Fruit fly (Drosophila melanogaster) whole organism, pupa: Measurements from ENCODE around the gene xit.

Experiments
- CG10348 ChIP-seq: fragments of 200-800 bp; sonication (Bioruptor generic); IDR thresholded peaks from 2 replicates; pipeline ENCODE4 v1.3.6; 2022; ENCODE audit warnings: missing biosample characterization, missing genetic modification characterization
- CG12605 ChIP-seq: fragments of 200-800 bp; sonication (Bioruptor generic); IDR thresholded peaks from 2 replicates; pipeline ENCODE4 v1.3.6; 2022; ENCODE audit warnings: missing biosample characterization, missing genetic modification characterization
- CG13204 ChIP-seq: fragments of 200-800 bp; sonication (Bioruptor generic); optimal IDR thresholded peaks from 2 replicates; lab custom pipeline; 2018; ENCODE audit warnings: missing biosample characterization, mild to moderate bottlenecking, missing genetic modification characterization, moderate library complexity
- CG14655 ChIP-seq: fragments of 200-800 bp; sonication (Bioruptor generic); optimal IDR thresholded peaks from 3 replicates; lab custom pipeline; 2017; ENCODE audit warnings: mild to moderate bottlenecking, missing biosample characterization, missing genetic modification reagents, missing genetic modification characterization
- CG32121 ChIP-seq: fragments of 200-800 bp; sonication (Bioruptor generic); IDR thresholded peaks from 2 replicates; pipeline ENCODE4 v1.3.6; 2022; ENCODE audit warnings: missing biosample characterization, missing genetic modification characterization
- CG4496 ChIP-seq: fragments of 200-800 bp; sonication (Bioruptor generic); IDR thresholded peaks from 3 replicates; pipeline ENCODE4 v1.3.6; 2022; ENCODE audit warnings: missing biosample characterization, missing genetic modification characterization
- CG8301 ChIP-seq: fragments of 200-800 bp; sonication (Bioruptor generic); optimal IDR thresholded peaks from 2 replicates; lab custom pipeline; 2018; ENCODE audit warnings: missing biosample characterization, mild to moderate bottlenecking, missing genetic modification characterization
- D1 ChIP-seq: fragments of 200-800 bp; sonication (Bioruptor generic); optimal IDR thresholded peaks from 2 replicates; lab custom pipeline; 2018; ENCODE audit warnings: missing biosample characterization, mild to moderate bottlenecking, missing genetic modification characterization, moderate library complexity
- EcR ChIP-seq: fragments of 200-800 bp; sonication (Bioruptor generic); optimal IDR thresholded peaks from 3 replicates; lab custom pipeline; 2019; ENCODE audit warnings: missing biosample characterization, missing genetic modification characterization, mild to moderate bottlenecking, moderate library complexity, missing genetic modification reagents
- Ets98B ChIP-seq: fragments of 200-800 bp; sonication (Bioruptor generic); IDR thresholded peaks from 2 replicates; pipeline ENCODE4 v1.3.6; 2022; ENCODE audit warnings: missing biosample characterization, missing genetic modification characterization
- Pif1A ChIP-seq: fragments of 200-800 bp; sonication (Bioruptor generic); optimal IDR thresholded peaks from 3 replicates; lab custom pipeline; 2016; ENCODE audit warnings: missing biosample characterization, missing genetic modification characterization
- Pif1B ChIP-seq: fragments of 200-800 bp; sonication (Bioruptor generic); optimal IDR thresholded peaks from 3 replicates; lab custom pipeline; 2016; ENCODE audit warnings: missing biosample characterization, missing genetic modification characterization
- fd96Ca ChIP-seq: fragments of 200-800 bp; sonication (Bioruptor generic); IDR thresholded peaks from 3 replicates; pipeline ENCODE4 v1.3.6; 2022; ENCODE audit warnings: missing biosample characterization, missing genetic modification characterization
- rn ChIP-seq: fragments of 200-800 bp; sonication (Bioruptor generic); IDR thresholded peaks from 2 replicates; pipeline ENCODE4 v1.3.6; 2022; ENCODE audit warnings: missing biosample characterization, missing genetic modification characterization

dm6 chrX:6822904-6823303 lies 2.1 kb downstream of the xit start, which contains the start of gene Atx-1:
- no peak for TF ChIP-seq D1 (tag; lab: Kevin White, UChicago)
- TF ChIP-seq Pif1B = no peak
- TF ChIP-seq CG32121 = no peak
- no peak for TF ChIP-seq CG13204 (GFP tag; lab: Kevin White, UChicago)
- TF ChIP-seq CG4496 (GFP tag; lab: Robert Waterston, UW) = no peak
- no peak for TF ChIP-seq Ets98B (GFP tag; lab: Robert Waterston, UW)
- TF ChIP-seq EcR (GFP tag; lab: Kevin White, UChicago) = no peak
- TF ChIP-seq CG8301 = no peak
- TF ChIP-seq CG12605 = no peak
- TF ChIP-seq Pif1A (GFP tag; lab: Kevin White, UChicago) = no peak
- no peak for TF ChIP-seq CG14655
- TF ChIP-seq CG10348 (GFP tag; lab: Robert Waterston, UW) = no peak
- no peak for TF ChIP-seq rn (GFP tag; lab: Robert Waterston, UW)
- TF ChIP-seq fd96Ca (GFP tag; lab: Robert Waterston, UW) = no peak
